Worm (Caenorhabditis elegans) whole organism, L1 larva: ENCODE measurements around the gene rps-2.
A peak's percentile ranks its signal among the peaks of the same experiment; 100 is the strongest.

Experiments used
- C16A3.4 ChIP-seq: fragments of 150-350 bp; optimal IDR thresholded peaks from 2 replicates; lab custom pipeline; 2014; ENCODE audit warnings: missing biosample characterization, missing genetic modification characterization
- C34B4.2 ChIP-seq: sonication (generic microtip); optimal IDR thresholded peaks from 2 replicates; lab custom pipeline; 2017; ENCODE audit warnings: mild to moderate bottlenecking, missing genetic modification characterization, missing compliant biosample characterization
- aly-2 ChIP-seq: fragments of 150-350 bp; optimal IDR thresholded peaks from 2 replicates; lab custom pipeline; 2014; ENCODE audit warnings: missing biosample characterization, missing genetic modification characterization
- blmp-1 ChIP-seq: fragments of 150-350 bp; optimal IDR thresholded peaks from 2 replicates; lab custom pipeline; 2014; ENCODE audit warnings: missing biosample characterization, missing genetic modification characterization
- ceh-8 ChIP-seq: fragments of 200-800 bp; sonication (Bioruptor generic); optimal IDR thresholded peaks from 2 replicates; lab custom pipeline; 2018; ENCODE audit warnings: mild to moderate bottlenecking, missing genetic modification characterization, moderate library complexity, missing compliant biosample characterization
- ceh-82 ChIP-seq, 3 experiments: fragments of 150-350 bp in 1 of 3; sonication (generic microtip) in 2 of 3; optimal IDR thresholded peaks; 2 replicates each; lab custom pipeline; 2014 to 2017; ENCODE audit warnings: missing biosample characterization in 3 of 3, missing genetic modification characterization in 3 of 3
- ceh-88 ChIP-seq: fragments of 200-800 bp; sonication (Bioruptor generic); IDR thresholded peaks from 2 replicates; pipeline ENCODE4 v1.3.6; 2022; ENCODE audit warnings: missing genetic modification characterization, missing compliant biosample characterization
- ceh-90 ChIP-seq: sonication (generic microtip); optimal IDR thresholded peaks from 2 replicates; lab custom pipeline; 2016; ENCODE audit warnings: missing genetic modification characterization, missing compliant biosample characterization
- dpl-1 ChIP-seq, 3 experiments: fragments of 150-350 bp in 2 of 3; sonication (generic microtip) in 1 of 3; optimal IDR thresholded peaks; 2 replicates each; lab custom pipeline; 2014 to 2017; ENCODE audit warnings: missing biosample characterization in 3 of 3, missing genetic modification characterization in 3 of 3, missing genetic modification reagents in 3 of 3
- dsc-1 ChIP-seq: sonication (generic microtip); optimal IDR thresholded peaks from 2 replicates; lab custom pipeline; 2016; ENCODE audit warnings: mild to moderate bottlenecking, missing genetic modification characterization, missing compliant biosample characterization
- efl-1 ChIP-seq, 4 experiments: fragments of 150-350 bp; optimal IDR thresholded peaks in 3 of 4; peaks in 1 of 4; 1 replicate in 1 of 4; 2 replicates in 3 of 4; lab custom pipeline; 2014; ENCODE audit warnings: missing biosample characterization in 2 of 4, missing genetic modification characterization in 2 of 4, missing genetic modification reagents in 2 of 4
- egl-27 ChIP-seq, 2 experiments: fragments of 150-350 bp in 1 of 2; sonication (generic microtip); optimal IDR thresholded peaks; 3 replicates each; lab custom pipeline; 2017 to 2018; ENCODE audit warnings: missing biosample characterization in 2 of 2, missing genetic modification characterization in 2 of 2, missing genetic modification reagents in 2 of 2
- fkh-10 ChIP-seq: sonication (generic microtip); optimal IDR thresholded peaks from 2 replicates; lab custom pipeline; 2017; ENCODE audit warnings: missing biosample characterization, missing genetic modification reagents, missing genetic modification characterization
- fkh-8 ChIP-seq: sonication (generic microtip); optimal IDR thresholded peaks from 2 replicates; lab custom pipeline; 2016; ENCODE audit warnings: mild to moderate bottlenecking, missing genetic modification characterization, missing compliant biosample characterization
- grh-1 ChIP-seq: fragments of 200-800 bp; sonication (Bioruptor generic); IDR thresholded peaks from 2 replicates; pipeline ENCODE4 v1.3.6; 2022; ENCODE audit warnings: missing genetic modification reagents, missing genetic modification characterization, missing compliant biosample characterization
- hlh-17 ChIP-seq: fragments of 200-800 bp; sonication (Bioruptor generic); optimal IDR thresholded peaks from 2 replicates; lab custom pipeline; 2018; ENCODE audit warnings: missing genetic modification characterization, mild to moderate bottlenecking, missing compliant biosample characterization, moderate library complexity, borderline replicate concordance
- hlh-4 ChIP-seq: sonication (generic microtip); optimal IDR thresholded peaks from 2 replicates; lab custom pipeline; 2016; ENCODE audit warnings: mild to moderate bottlenecking, missing genetic modification characterization, missing compliant biosample characterization
- isw-1 ChIP-seq: fragments of 200-800 bp; sonication (Bioruptor generic); IDR thresholded peaks from 2 replicates; pipeline ENCODE4 v1.3.6; 2022; ENCODE audit warnings: missing genetic modification characterization, missing compliant biosample characterization
- jun-1 ChIP-seq: fragments of 150-350 bp; optimal IDR thresholded peaks from 2 replicates; lab custom pipeline; 2014; ENCODE audit warnings: missing biosample characterization, missing genetic modification reagents, missing genetic modification characterization
- lin-14 ChIP-seq: fragments of 200-800 bp; sonication (Bioruptor generic); optimal IDR thresholded peaks from 2 replicates; lab custom pipeline; 2018; ENCODE audit warnings: mild to moderate bottlenecking, missing genetic modification characterization, moderate library complexity, missing compliant biosample characterization
- lin-35 ChIP-seq, 2 experiments: fragments of 150-350 bp; optimal IDR thresholded peaks; 2 replicates each; lab custom pipeline; 2014; ENCODE audit warnings: missing biosample characterization in 2 of 2, missing genetic modification characterization in 2 of 2, missing genetic modification reagents in 2 of 2
- lsy-2 ChIP-seq, 2 experiments: fragments of 150-350 bp; optimal IDR thresholded peaks; 2 replicates each; lab custom pipeline; 2014; ENCODE audit warnings: missing biosample characterization in 2 of 2, missing genetic modification characterization in 2 of 2
- mab-9 ChIP-seq: fragments of 200-800 bp; sonication (Bioruptor generic); IDR thresholded peaks from 2 replicates; pipeline ENCODE4 v1.3.6; 2022; ENCODE audit warnings: missing genetic modification reagents, missing genetic modification characterization, missing compliant biosample characterization
- nhr-11 ChIP-seq: fragments of 150-350 bp; optimal IDR thresholded peaks from 2 replicates; lab custom pipeline; 2014; ENCODE audit warnings: missing biosample characterization, missing genetic modification characterization
- nhr-12 ChIP-seq: sonication (generic microtip); optimal IDR thresholded peaks from 2 replicates; lab custom pipeline; 2017; ENCODE audit warnings: missing biosample characterization, missing genetic modification characterization
- nhr-20 ChIP-seq: sonication (generic microtip); optimal IDR thresholded peaks from 2 replicates; lab custom pipeline; 2016; ENCODE audit warnings: mild to moderate bottlenecking, missing genetic modification characterization, missing compliant biosample characterization
- nhr-237 ChIP-seq: fragments of 150-350 bp; optimal IDR thresholded peaks from 2 replicates; lab custom pipeline; 2014; ENCODE audit warnings: missing biosample characterization, missing genetic modification characterization
- nhr-28 ChIP-seq: fragments of 150-350 bp; optimal IDR thresholded peaks from 2 replicates; lab custom pipeline; 2014; ENCODE audit warnings: missing biosample characterization, missing genetic modification characterization
- nhr-71 ChIP-seq: sonication (generic microtip); optimal IDR thresholded peaks from 2 replicates; lab custom pipeline; 2016; ENCODE audit warnings: mild to moderate bottlenecking, missing genetic modification characterization, moderate library complexity, missing compliant biosample characterization
- nhr-77 ChIP-seq: fragments of 150-350 bp; optimal IDR thresholded peaks from 2 replicates; lab custom pipeline; 2014; ENCODE audit warnings: missing biosample characterization, missing genetic modification characterization
- nhr-85 ChIP-seq: sonication (generic microtip); peaks from one replicate; lab custom pipeline; 2016; ENCODE audit warnings: missing genetic modification characterization, inconsistent platforms, missing compliant biosample characterization
- nhr-90 ChIP-seq: sonication (generic microtip); optimal IDR thresholded peaks from 2 replicates; lab custom pipeline; 2016; ENCODE audit warnings: mild to moderate bottlenecking, missing genetic modification characterization, missing compliant biosample characterization; ENCODE audit not compliant: poor library complexity
- pax-3 ChIP-seq: fragments of 200-800 bp; sonication (Bioruptor generic); optimal IDR thresholded peaks from 2 replicates; lab custom pipeline; 2018; ENCODE audit warnings: mild to moderate bottlenecking, missing genetic modification characterization, moderate library complexity, missing compliant biosample characterization
- pqm-1 ChIP-seq: sonication (generic microtip); optimal IDR thresholded peaks from 3 replicates; lab custom pipeline; 2017; ENCODE audit warnings: missing biosample characterization, missing genetic modification characterization
- rnt-1 ChIP-seq: sonication (generic microtip); optimal IDR thresholded peaks from 2 replicates; lab custom pipeline; 2016; ENCODE audit warnings: mild to moderate bottlenecking, missing genetic modification characterization, moderate library complexity, missing compliant biosample characterization
- sup-37 ChIP-seq: fragments of 200-800 bp; sonication (Bioruptor generic); optimal IDR thresholded peaks from 2 replicates; lab custom pipeline; 2018; ENCODE audit warnings: mild to moderate bottlenecking, missing genetic modification characterization, missing compliant biosample characterization
- swsn-7 ChIP-seq: sonication (generic microtip); optimal IDR thresholded peaks from 2 replicates; lab custom pipeline; 2016; ENCODE audit warnings: missing genetic modification characterization, missing compliant biosample characterization
- tlp-1 ChIP-seq: fragments of 150-350 bp; optimal IDR thresholded peaks from 2 replicates; lab custom pipeline; 2014; ENCODE audit warnings: missing biosample characterization, missing genetic modification characterization
- unc-130 ChIP-seq: fragments of 150-350 bp; optimal IDR thresholded peaks from 2 replicates; lab custom pipeline; 2017; ENCODE audit warnings: missing biosample characterization, missing genetic modification characterization, inconsistent platforms
- unc-86 ChIP-seq: sonication (generic microtip); optimal IDR thresholded peaks from 2 replicates; lab custom pipeline; 2016; ENCODE audit warnings: missing genetic modification characterization, missing compliant biosample characterization
- unc-98 ChIP-seq: fragments of 200-800 bp; sonication (Bioruptor generic); IDR thresholded peaks from 2 replicates; pipeline ENCODE4 v1.3.6; 2022; ENCODE audit warnings: missing genetic modification characterization, missing compliant biosample characterization
- xbp-1 ChIP-seq: sonication (generic microtip); optimal IDR thresholded peaks from 2 replicates; lab custom pipeline; 2016; ENCODE audit warnings: missing genetic modification characterization, missing compliant biosample characterization
- ztf-11 ChIP-seq, 2 experiments: sonication (generic microtip); optimal IDR thresholded peaks; 2 replicates each; lab custom pipeline; 2016 to 2017; ENCODE audit warnings: missing genetic modification characterization in 2 of 2, missing biosample characterization in 1 of 2, missing compliant biosample characterization in 1 of 2

Gene rps-2

DNA sequence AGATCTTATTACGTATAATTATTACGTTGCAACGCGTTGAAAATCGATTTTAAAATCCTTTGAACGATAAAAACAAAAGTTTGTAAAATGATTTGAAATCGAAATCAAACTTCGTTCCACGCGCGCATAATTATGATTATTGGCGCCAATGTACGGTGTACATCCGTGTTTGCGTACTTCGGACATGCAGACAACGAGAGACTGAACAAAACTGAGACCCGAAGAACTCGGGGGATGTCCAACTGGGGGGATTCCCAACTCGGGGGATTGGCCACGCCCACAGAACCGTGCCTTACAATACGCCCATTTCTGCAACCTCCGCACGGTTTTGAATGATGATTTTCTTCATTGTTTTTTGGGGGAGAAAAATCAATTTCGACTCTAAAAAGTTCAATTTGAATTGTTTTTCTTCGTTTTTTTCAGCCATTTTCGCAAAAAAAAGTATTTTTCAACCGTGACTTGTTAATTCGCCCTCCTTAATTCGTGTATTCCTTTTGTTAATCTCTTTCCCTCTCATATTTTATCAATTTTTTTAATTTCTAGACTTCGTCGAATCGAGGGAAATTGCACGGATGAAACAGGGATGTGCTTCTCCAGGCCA lies 20.8 kb upstream of the rps-2 start, which contains the start of gene F20D12.12 (continued):
- TF ChIP-seq pax-3 (tag; lab: Kevin White, UChicago) (peak; percentile 54), rnt-1 (tag; lab: Kevin White, UChicago) (peak; percentile 81), grh-1 (GFP tag; lab: Robert Waterston, UW) (peak; percentile 71), dsc-1 (tag; lab: Kevin White, UChicago) (peak; percentile 35), ceh-8 (GFP tag; lab: Kevin White, UChicago) (peak; percentile 28), unc-86 (tag; lab: Kevin White, UChicago) (peak; percentile 49), lsy-2 (tag; optimal IDR thresholded peaks at IDR 0.05; lab: Kevin White, UChicago) (peak; percentile 88 to 98), ceh-82 (tag; optimal IDR thresholded peaks at IDR 0.05; lab: Kevin White, UChicago) (peak; percentile 17 to 77 (median 32))
- TF ChIP-seq, all 84 proteins: peak for 43; not testable (repeated sequence) for 41

ce11 chrIV:7946457-7946856 lies 20.3 kb upstream of the rps-2 start, which contains the start of gene czw-1:
TSS of gene czw-1 (minus strand) at chrIV:7946825.
- TF ChIP-seq mab-9 (GFP tag; lab: Robert Waterston, UW): no peak
- TF ChIP-seq pqm-1 (tag; lab: Kevin White, UChicago): no peak
- no peak for TF ChIP-seq grh-1 (GFP tag; lab: Robert Waterston, UW)
- TF ChIP-seq jun-1: no peak
- TF ChIP-seq nhr-11: no peak
- no peak for TF ChIP-seq nhr-20 (tag; lab: Kevin White, UChicago)
- peak in 2 of 3 experiments; percentile 36 to 49 for TF ChIP-seq dpl-1 (GFP tag; optimal IDR thresholded peaks at IDR 0.05; lab: Kevin White, UChicago)
- TF ChIP-seq swsn-7: no peak
- TF ChIP-seq nhr-12 (tag; lab: Kevin White, UChicago): no peak
- TF ChIP-seq ceh-88 (GFP tag; lab: Robert Waterston, UW): no peak
- TF ChIP-seq nhr-85 (tag; lab: Kevin White, UChicago): no peak
- TF ChIP-seq hlh-17 (GFP tag; lab: Kevin White, UChicago): no peak
- TF ChIP-seq rnt-1 (tag; lab: Kevin White, UChicago): no peak
- no peak for TF ChIP-seq egl-27 (tag; optimal IDR thresholded peaks at IDR 0.05; lab: Kevin White, UChicago)
- no peak for TF ChIP-seq nhr-90 (tag; lab: Kevin White, UChicago)
- TF ChIP-seq ztf-11 (tag; optimal IDR thresholded peaks at IDR 0.05; lab: Kevin White, UChicago): no peak
- peak in 1 of 2 experiments; percentile 61 for TF ChIP-seq lin-35 (GFP tag; optimal IDR thresholded peaks at IDR 0.05; lab: Kevin White, UChicago)
- no peak for TF ChIP-seq C34B4.2 (tag; lab: Kevin White, UChicago)
- no peak for TF ChIP-seq nhr-28 (tag; lab: Kevin White, UChicago)
- TF ChIP-seq unc-86 (tag; lab: Kevin White, UChicago): no peak
- TF ChIP-seq aly-2 (tag; lab: Kevin White, UChicago): no peak
- no peak for TF ChIP-seq efl-1 (optimal IDR thresholded peaks at IDR 0.05; lab: Kevin White, UChicago)
- TF ChIP-seq efl-1 (GFP tag; optimal IDR thresholded peaks at IDR 0.05 in 1 of 2; lab: Kevin White, UChicago): peak; percentile 52 to 97
- no peak for TF ChIP-seq fkh-10 (GFP tag; lab: Kevin White, UChicago)
- no peak for TF ChIP-seq tlp-1 (tag; lab: Kevin White, UChicago)
- TF ChIP-seq, all 84 proteins: peak for 3

ce11 chrIV:7943272-7943671 lies 17.1 kb upstream of the rps-2 start:
- TF ChIP-seq aly-2 (tag; lab: Kevin White, UChicago) (no peak), nhr-71 (tag; lab: Kevin White, UChicago) (peak; percentile 13), nhr-20 (tag; lab: Kevin White, UChicago) (peak; percentile 16), ceh-90 (tag; lab: Kevin White, UChicago) (no peak), ztf-11 (tag; optimal IDR thresholded peaks at IDR 0.05; lab: Kevin White, UChicago) (no peak), nhr-77 (tag; lab: Kevin White, UChicago) (no peak), jun-1 (no peak), hlh-4 (tag; lab: Kevin White, UChicago) (no peak), C16A3.4 (tag; lab: Kevin White, UChicago) (no peak), fkh-8 (tag; lab: Kevin White, UChicago) (no peak), lsy-2 (tag; optimal IDR thresholded peaks at IDR 0.05; lab: Kevin White, UChicago) (peak in 1 of 2 experiments; percentile 27), nhr-28 (tag; lab: Kevin White, UChicago) (no peak), lin-14 (GFP tag; lab: Kevin White, UChicago) (peak; percentile 66), dpl-1 (GFP tag; optimal IDR thresholded peaks at IDR 0.05; lab: Kevin White, UChicago) (peak; percentile 10 to 51 (median 23)), xbp-1 (tag; lab: Kevin White, UChicago) (no peak), blmp-1 (tag; lab: Kevin White, UChicago) (peak; percentile 75), C34B4.2 (tag; lab: Kevin White, UChicago) (no peak), dsc-1 (tag; lab: Kevin White, UChicago) (no peak), efl-1 (optimal IDR thresholded peaks at IDR 0.05; lab: Kevin White, UChicago) (peak in 1 of 2 experiments; percentile 22), efl-1 (GFP tag; optimal IDR thresholded peaks at IDR 0.05 in 1 of 2; lab: Kevin White, UChicago) (peak; percentile 33 to 39), lin-35 (GFP tag; optimal IDR thresholded peaks at IDR 0.05; lab: Kevin White, UChicago) (peak in 1 of 2 experiments; percentile 40), unc-130 (tag; lab: Kevin White, UChicago) (no peak), nhr-90 (tag; lab: Kevin White, UChicago) (no peak), mab-9 (GFP tag; lab: Robert Waterston, UW) (no peak), isw-1 (GFP tag; lab: Robert Waterston, UW) (no peak; the same call in 1 of the 2 replicates), nhr-85 (tag; lab: Kevin White, UChicago) (peak; percentile 9), unc-98 (GFP tag; lab: Robert Waterston, UW) (no peak), nhr-237 (no peak), sup-37 (GFP tag; lab: Kevin White, UChicago) (no peak)
